Fruit fly (Drosophila melanogaster): ENCODE measurements around the gene CG33658.

Gene CG33658

dm6 chr3R:24816993-24817854 lies 23.7 kb downstream of the CG33658 start, which contains the start of the genes CG5808 and Saf-B (continued):
- no peak for TF ChIP-seq chm (GFP tag; IDR thresholded peaks at IDR 0.05)
- TF ChIP-seq MESR4 (GFP tag; optimal IDR thresholded peaks at IDR 0.05) = peak; percentile 98
- no peak for TF ChIP-seq CG3838 (GFP tag; optimal IDR thresholded peaks at IDR 0.05)
- no peak for TF ChIP-seq gsb (GFP tag; IDR thresholded peaks at IDR 0.05)
- no peak for TF ChIP-seq Blimp-1 (GFP tag; optimal IDR thresholded peaks at IDR 0.05)
- TF ChIP-seq CoRest (tag; optimal IDR thresholded peaks at IDR 0.05) = peak; percentile 65
- TF ChIP-seq CG9932 (GFP tag; IDR thresholded peaks at IDR 0.05) = peak; percentile 38; the same call in 1 of the 2 replicates
- no peak for TF ChIP-seq p53 (GFP tag; optimal IDR thresholded peaks at IDR 0.05)
- peak; percentile 59 for TF ChIP-seq Lhr (GFP tag; optimal IDR thresholded peaks at IDR 0.05)
- TF ChIP-seq inv (GFP tag; IDR thresholded peaks at IDR 0.05; ENCODE audit: partially characterized antibody) = peak; percentile 75
- no peak for TF ChIP-seq CG13624 (GFP tag; optimal IDR thresholded peaks at IDR 0.05)
- no peak for TF ChIP-seq CG7357 (GFP tag; IDR thresholded peaks at IDR 0.05)
- TF ChIP-seq Hmr (GFP tag; optimal IDR thresholded peaks at IDR 0.05) = no peak
- TF ChIP-seq CG8478 (optimal IDR thresholded peaks at IDR 0.05) = no peak
- no peak for TF ChIP-seq CG15011 (GFP tag; optimal IDR thresholded peaks at IDR 0.05)
- TF ChIP-seq slbo (GFP tag; IDR thresholded peaks at IDR 0.05) = peak; percentile 60
- TF ChIP-seq salm (tag; optimal IDR thresholded peaks at IDR 0.05) = no peak
- TF ChIP-seq CG12744 (GFP tag; optimal IDR thresholded peaks at IDR 0.05) = no peak
- peak; percentile 57 for TF ChIP-seq lmd (GFP tag; IDR thresholded peaks at IDR 0.05)
- peak; percentile 81 for TF ChIP-seq CG7963 (GFP tag; IDR thresholded peaks at IDR 0.05; ENCODE audit: partially characterized antibody)
- TF ChIP-seq vfl (GFP tag; optimal IDR thresholded peaks at IDR 0.05) = no peak
- TF ChIP-seq sisA (GFP tag; IDR thresholded peaks at IDR 0.05) = 0 out of 2 replicates have a peak, but pooled peaks have one; percentile 12
- peak; percentile 74 for TF ChIP-seq CG12104 (GFP tag; optimal IDR thresholded peaks at IDR 0.05)
- TF ChIP-seq grn (GFP tag; optimal IDR thresholded peaks at IDR 0.05) = no peak
- no peak for TF ChIP-seq GATAe (GFP tag; conservative IDR thresholded peaks at IDR 0.05)
- TF ChIP-seq Atf-2 (GFP tag; optimal IDR thresholded peaks at IDR 0.05) = no peak
- no peak for TF ChIP-seq slou (GFP tag; optimal IDR thresholded peaks at IDR 0.05)
- TF ChIP-seq gcm2 (GFP tag; optimal IDR thresholded peaks at IDR 0.05) = no peak
- TF ChIP-seq pho (GFP tag; optimal IDR thresholded peaks at IDR 0.05) = peak; percentile 7
- TF ChIP-seq unpg (GFP tag; optimal IDR thresholded peaks at IDR 0.05) = no peak
- TF ChIP-seq row (GFP tag; IDR thresholded peaks at IDR 0.05) = peak; percentile 83
- TF ChIP-seq B-H2 (GFP tag; optimal IDR thresholded peaks at IDR 0.05) = no peak
- TF ChIP-seq ssp (GFP tag; IDR thresholded peaks at IDR 0.05) = peak; percentile 66
- no peak for TF ChIP-seq pum (GFP tag; optimal IDR thresholded peaks at IDR 0.05)
- TF ChIP-seq CG6175 (GFP tag; IDR thresholded peaks at IDR 0.05) = no peak
- TF ChIP-seq Six4 (GFP tag; optimal IDR thresholded peaks at IDR 0.05) = peak; percentile 40
- TF ChIP-seq CG9727 (GFP tag; optimal IDR thresholded peaks at IDR 0.05) = peak; percentile 76
- no peak for TF ChIP-seq Vsx1 (GFP tag; optimal IDR thresholded peaks at IDR 0.05)
- no peak for TF ChIP-seq CG6654 (GFP tag; optimal IDR thresholded peaks at IDR 0.05)
- TF ChIP-seq CG11504 (tag; optimal IDR thresholded peaks at IDR 0.05) = no peak
- no peak for TF ChIP-seq CG10366 (GFP tag; IDR thresholded peaks at IDR 0.05)
- no peak for TF ChIP-seq Drgx (GFP tag; IDR thresholded peaks at IDR 0.05)
- no peak for TF ChIP-seq CG16779 (GFP tag; IDR thresholded peaks at IDR 0.05)
- no peak for TF ChIP-seq ttk (GFP tag; IDR thresholded peaks at IDR 0.05)
- TF ChIP-seq Hsf (GFP tag; optimal IDR thresholded peaks at IDR 0.05) = peak; percentile 38
- TF ChIP-seq en (GFP tag; optimal IDR thresholded peaks at IDR 0.05) = no peak
- TF ChIP-seq Optix (GFP tag; IDR thresholded peaks at IDR 0.05) = no peak
- TF ChIP-seq fd64A (GFP tag; optimal IDR thresholded peaks at IDR 0.05) = no peak
- TF ChIP-seq Stat92E (GFP tag; optimal IDR thresholded peaks at IDR 0.05) = no peak
- TF ChIP-seq otp (GFP tag; IDR thresholded peaks at IDR 0.05) = no peak
